Worm (Caenorhabditis elegans) whole organism, L4 larva: ENCODE data around the gene natc-1.

ENCODE experiments used
- aly-2 ChIP-seq: sonication (generic microtip); optimal IDR thresholded peaks from 2 replicates; lab custom pipeline; 2018; ENCODE audit warnings: missing biosample characterization, missing genetic modification characterization
- ceh-28 ChIP-seq: fragments of 150-350 bp; optimal IDR thresholded peaks from 2 replicates; lab custom pipeline; 2014; ENCODE audit warnings: missing biosample characterization, missing genetic modification reagents, missing genetic modification characterization
- dve-1 ChIP-seq: sonication (generic microtip); optimal IDR thresholded peaks from 2 replicates; lab custom pipeline; 2017; ENCODE audit warnings: antibody characterized with exemption, mild to moderate bottlenecking, missing genetic modification characterization, missing compliant biosample characterization; ENCODE audit not compliant: insufficient read depth
- fkh-10 ChIP-seq: fragments of 150-350 bp; optimal IDR thresholded peaks from 2 replicates; lab custom pipeline; 2014; ENCODE audit warnings: missing biosample characterization, missing genetic modification reagents, missing genetic modification characterization
- lin-15B ChIP-seq: fragments of 150-350 bp; sonication (generic microtip); optimal IDR thresholded peaks from 3 replicates; lab custom pipeline; 2014; ENCODE audit warnings: missing biosample characterization, missing genetic modification characterization
- nhr-237 ChIP-seq: sonication (generic microtip); optimal IDR thresholded peaks from 2 replicates; lab custom pipeline; 2017; ENCODE audit warnings: missing biosample characterization, missing genetic modification characterization
- snpc-4 ChIP-seq: fragments of 150-350 bp; optimal IDR thresholded peaks from 2 replicates; lab custom pipeline; 2014; ENCODE audit warnings: missing biosample characterization, missing genetic modification characterization
- zfp-3 ChIP-seq: fragments of 200-800 bp; sonication (Bioruptor generic); conservative IDR thresholded peaks from 2 replicates; pipeline ENCODE4 v1.3.6; 2022; ENCODE audit warnings: missing genetic modification reagents, missing genetic modification characterization, missing compliant biosample characterization
- ztf-11 ChIP-seq: fragments of 150-350 bp; optimal IDR thresholded peaks from 2 replicates; lab custom pipeline; 2014; ENCODE audit warnings: missing biosample characterization, missing genetic modification characterization

ce11 chrV:8481274-8481673, 19.1 kb downstream of the natc-1 start:
- no peak for TF ChIP-seq dve-1 (tag; lab: Kevin White, UChicago)
- no peak for TF ChIP-seq zfp-3
- no peak for TF ChIP-seq ztf-11
- TF ChIP-seq fkh-10 (GFP tag; lab: Kevin White, UChicago): no peak
- TF ChIP-seq snpc-4 (tag; lab: Kevin White, UChicago): no peak
- TF ChIP-seq ceh-28 (tag; lab: Kevin White, UChicago): no peak
- TF ChIP-seq lin-15B (tag; lab: Kevin White, UChicago): no peak
- TF ChIP-seq nhr-237 (tag; lab: Kevin White, UChicago): no peak
- TF ChIP-seq aly-2 (tag; lab: Kevin White, UChicago): no peak
